Worm (Caenorhabditis elegans) whole organism, L3 larva: ENCODE data around the gene dod-6.

ENCODE experiments used
- R02D3.7 ChIP-seq: fragments of 150-350 bp; optimal IDR thresholded peaks from 2 replicates; lab custom pipeline; 2014; ENCODE audit warnings: missing biosample characterization, missing genetic modification characterization
- ama-1 ChIP-seq: fragments of 150-350 bp; optimal IDR thresholded peaks from 2 replicates; lab custom pipeline; 2018
- ceh-16 ChIP-seq: sonication (generic microtip); optimal IDR thresholded peaks from 2 replicates; lab custom pipeline; 2017; ENCODE audit warnings: missing biosample characterization, missing genetic modification characterization
- elt-1 ChIP-seq: fragments of 150-350 bp; optimal IDR thresholded peaks from 2 replicates; lab custom pipeline; 2014; ENCODE audit warnings: missing biosample characterization, missing genetic modification characterization
- elt-2 ChIP-seq: sonication (generic microtip); optimal IDR thresholded peaks from 2 replicates; lab custom pipeline; 2016; ENCODE audit warnings: missing genetic modification reagents, mild to moderate bottlenecking, missing genetic modification characterization, missing compliant biosample characterization
- lin-39 ChIP-seq: fragments of 150-350 bp; optimal IDR thresholded peaks from 2 replicates; lab custom pipeline; 2018; ENCODE audit warnings: missing biosample characterization, missing genetic modification reagents, missing genetic modification characterization
- mdl-1 ChIP-seq: fragments of 150-350 bp; optimal IDR thresholded peaks from 2 replicates; lab custom pipeline; 2014; ENCODE audit warnings: missing biosample characterization, missing genetic modification characterization
- nfya-1 ChIP-seq: sonication (generic microtip); optimal IDR thresholded peaks from 2 replicates; lab custom pipeline; 2017; ENCODE audit warnings: missing genetic modification characterization, mild to moderate bottlenecking, missing compliant biosample characterization, antibody characterized with exemption, moderate library complexity; ENCODE audit not compliant: insufficient read depth
- nhr-76 ChIP-seq: fragments of 150-350 bp; sonication (generic microtip); optimal IDR thresholded peaks from 5 replicates; lab custom pipeline; 2014; ENCODE audit warnings: missing biosample characterization, missing genetic modification characterization

DNA sequence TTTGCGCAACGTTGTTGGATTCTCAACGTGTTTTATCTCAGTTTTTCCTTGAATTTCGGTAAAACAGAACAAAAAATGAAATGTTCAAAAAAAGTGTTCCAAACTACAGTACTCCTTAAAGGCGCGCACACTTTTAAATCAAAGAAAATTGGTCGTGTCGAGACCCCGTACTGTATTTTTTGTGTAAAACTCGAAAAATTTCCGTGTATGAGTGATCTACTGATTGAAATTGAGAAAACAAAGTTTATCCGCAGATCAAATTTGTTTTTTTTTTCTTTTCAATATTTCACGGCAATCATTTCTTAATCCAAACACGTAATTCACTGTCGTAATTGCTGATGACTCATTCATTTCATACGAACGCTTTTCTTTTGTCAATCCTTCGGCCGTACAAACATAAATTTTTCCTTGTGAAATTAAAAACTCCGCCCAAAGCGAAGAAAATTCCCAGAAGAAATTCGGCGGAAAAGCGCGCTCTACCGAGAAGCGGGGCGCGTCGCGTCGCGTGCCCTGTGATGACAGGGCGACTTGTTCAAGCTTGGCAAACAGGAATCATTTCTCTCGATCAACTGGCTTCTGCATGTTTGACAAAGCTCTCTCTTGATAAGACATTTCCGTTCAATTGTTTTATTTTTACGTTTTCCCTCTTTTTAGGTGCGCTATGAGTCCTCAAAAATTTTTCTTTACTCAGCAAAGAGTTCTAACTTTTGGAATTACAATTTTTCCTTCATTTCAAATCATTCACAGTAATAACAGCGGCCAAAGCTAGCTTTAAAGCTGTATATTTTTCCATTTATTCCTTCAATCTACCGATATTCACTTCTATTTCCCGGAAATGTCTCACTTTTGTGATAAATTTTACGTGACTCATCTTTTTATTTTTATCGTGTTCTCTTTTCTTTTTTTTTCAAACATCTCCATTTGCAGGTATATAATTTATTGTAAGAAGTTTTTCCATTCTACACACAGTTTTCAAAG is 5.7 kb downstream of the dod-6 start, which contains the start of gene chc-1:
- TF ChIP-seq nhr-76 (tag; lab: Kevin White, UChicago): no peak
- peak; percentile 23 for TF ChIP-seq ama-1 (lab: Kevin White, UChicago)
- peak; percentile 72 for TF ChIP-seq nfya-1 (tag; lab: Kevin White, UChicago)
- peak; percentile 44 for TF ChIP-seq elt-2 (tag; lab: Kevin White, UChicago)
- no peak for TF ChIP-seq R02D3.7
- no peak for TF ChIP-seq mdl-1
- TF ChIP-seq lin-39 (tag; lab: Kevin White, UChicago): peak; percentile 31
- TF ChIP-seq ceh-16 (tag; lab: Kevin White, UChicago): no peak
- no peak for TF ChIP-seq elt-1
